Worm (Caenorhabditis elegans) whole organism, L2 larva: ENCODE data around the gene inx-2.

Source experiments
- R02D3.7 ChIP-seq: fragments of 150-350 bp; optimal IDR thresholded peaks from 2 replicates; lab custom pipeline; 2014; ENCODE audit warnings: missing biosample characterization, missing genetic modification characterization
- ZK546.5 ChIP-seq: sonication (generic microtip); optimal IDR thresholded peaks from 2 replicates; lab custom pipeline; 2017; ENCODE audit warnings: missing biosample characterization, missing genetic modification characterization
- elt-3 ChIP-seq: sonication (generic microtip); optimal IDR thresholded peaks from 2 replicates; lab custom pipeline; 2017; ENCODE audit warnings: missing biosample characterization, missing genetic modification characterization
- lsy-2 ChIP-seq, 2 experiments: fragments of 150-350 bp in 1 of 2; sonication (generic microtip) in 1 of 2; optimal IDR thresholded peaks; 2 replicates each; lab custom pipeline; 2014 to 2017; ENCODE audit warnings: missing biosample characterization in 2 of 2, missing genetic modification characterization in 2 of 2
- mdl-1 ChIP-seq, 2 experiments: fragments of 150-350 bp in 1 of 2; sonication (generic microtip) in 1 of 2; optimal IDR thresholded peaks; 2 replicates each; lab custom pipeline; 2017; ENCODE audit warnings: missing biosample characterization in 2 of 2, missing genetic modification characterization in 2 of 2
- nhr-237 ChIP-seq: fragments of 150-350 bp; optimal IDR thresholded peaks from 2 replicates; lab custom pipeline; 2014; ENCODE audit warnings: missing biosample characterization, missing genetic modification characterization
- nhr-25 ChIP-seq: fragments of 150-350 bp; sonication (generic microtip); optimal IDR thresholded peaks from 3 replicates; lab custom pipeline; 2014; ENCODE audit warnings: missing biosample characterization, missing genetic modification characterization
- nhr-77 ChIP-seq: fragments of 150-350 bp; optimal IDR thresholded peaks from 2 replicates; lab custom pipeline; 2014; ENCODE audit warnings: missing biosample characterization, missing genetic modification characterization
- skn-1 ChIP-seq: sonication (generic microtip); optimal IDR thresholded peaks from 2 replicates; lab custom pipeline; 2017; ENCODE audit warnings: missing biosample characterization, missing genetic modification characterization
- zag-1 ChIP-seq: fragments of 150-350 bp; optimal IDR thresholded peaks from 2 replicates; lab custom pipeline; 2014; ENCODE audit warnings: missing biosample characterization, missing genetic modification characterization

DNA sequence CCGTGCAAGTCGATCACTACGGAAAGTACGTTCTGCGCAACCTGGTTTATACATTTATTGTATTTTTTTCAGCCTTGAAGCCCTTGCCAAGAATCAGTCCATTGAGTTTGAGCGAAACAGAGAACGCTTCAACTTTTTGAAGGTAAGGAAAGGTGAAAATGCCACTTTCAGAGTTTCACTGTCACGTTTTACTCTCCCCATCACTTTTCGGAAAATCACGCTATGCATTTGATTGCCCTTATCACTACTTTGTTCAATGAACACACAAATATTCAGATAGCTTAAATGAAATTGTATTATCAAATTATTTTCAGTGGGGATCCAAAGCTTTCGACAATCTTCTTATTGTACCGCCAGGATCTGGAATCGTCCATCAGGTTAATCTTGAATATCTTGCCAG, 43.9 kb upstream of the inx-2 start:
- TF ChIP-seq skn-1 (tag; lab: Kevin White, UChicago) (no peak), lsy-2 (tag; optimal IDR thresholded peaks at IDR 0.05; lab: Kevin White, UChicago) (no peak), zag-1 (tag; lab: Kevin White, UChicago) (no peak), mdl-1 (tag; optimal IDR thresholded peaks at IDR 0.05; lab: Kevin White, UChicago) (no peak), R02D3.7 (tag; lab: Kevin White, UChicago) (no peak), ZK546.5 (tag; lab: Kevin White, UChicago) (no peak), nhr-77 (tag; lab: Kevin White, UChicago) (no peak), nhr-25 (tag; lab: Kevin White, UChicago) (no peak), elt-3 (tag; lab: Kevin White, UChicago) (no peak), nhr-237 (tag; lab: Kevin White, UChicago) (no peak)
